Worm (Caenorhabditis elegans) whole organism, early embryonic: Measurements from ENCODE around the gene ugt-6.

ENCODE experiments used
- B0310.2 ChIP-seq: sonication (generic microtip); optimal IDR thresholded peaks from 2 replicates; lab custom pipeline; 2016; ENCODE audit warnings: mild to moderate bottlenecking, missing genetic modification characterization, missing compliant biosample characterization
- F13C5.2 ChIP-seq: sonication (generic microtip); optimal IDR thresholded peaks from 2 replicates; lab custom pipeline; 2017; ENCODE audit warnings: mild to moderate bottlenecking, missing genetic modification characterization, inconsistent platforms, missing compliant biosample characterization
- aly-1 ChIP-seq: sonication (generic microtip); optimal IDR thresholded peaks from 2 replicates; lab custom pipeline; 2016; ENCODE audit warnings: missing genetic modification characterization, missing compliant biosample characterization
- ama-1 ChIP-seq: fragments of 150-350 bp; optimal IDR thresholded peaks from 2 replicates; lab custom pipeline; 2014
- ceh-13 ChIP-seq: fragments of 200-800 bp; sonication (Bioruptor generic); optimal IDR thresholded peaks from 2 replicates; lab custom pipeline; 2018; ENCODE audit warnings: mild to moderate bottlenecking, missing genetic modification characterization, missing compliant biosample characterization
- ceh-36 ChIP-seq: sonication (generic microtip); optimal IDR thresholded peaks from 2 replicates; lab custom pipeline; 2016; ENCODE audit warnings: missing genetic modification characterization, inconsistent platforms, missing compliant biosample characterization
- flt-1 ChIP-seq: fragments of 200-800 bp; sonication (Bioruptor generic); IDR thresholded peaks from 2 replicates; pipeline ENCODE4 v1.3.6; 2022; ENCODE audit warnings: missing genetic modification characterization, missing compliant biosample characterization
- hmbx-1 ChIP-seq: sonication (generic microtip); optimal IDR thresholded peaks from 2 replicates; lab custom pipeline; 2016; ENCODE audit warnings: mild to moderate bottlenecking, missing genetic modification characterization, missing compliant biosample characterization
- hmg-4 ChIP-seq: fragments of 200-800 bp; sonication (Bioruptor generic); optimal IDR thresholded peaks from 2 replicates; lab custom pipeline; 2018; ENCODE audit warnings: mild to moderate bottlenecking, missing genetic modification characterization, missing compliant biosample characterization
- pes-1 ChIP-seq: fragments of 200-800 bp; sonication (Bioruptor generic); IDR thresholded peaks from 2 replicates; pipeline ENCODE4 v1.3.6; 2022; ENCODE audit warnings: missing genetic modification reagents, missing genetic modification characterization, missing compliant biosample characterization
- sea-1 ChIP-seq: fragments of 200-800 bp; sonication (Bioruptor generic); conservative IDR thresholded peaks from 2 replicates; pipeline ENCODE4 v1.3.6; 2022; ENCODE audit warnings: missing genetic modification characterization, missing compliant biosample characterization
- tbx-11 ChIP-seq: fragments of 200-800 bp; sonication (Bioruptor generic); IDR thresholded peaks from 2 replicates; pipeline ENCODE4 v1.3.6; 2022; ENCODE audit warnings: missing genetic modification characterization, missing compliant biosample characterization
- tbx-37 ChIP-seq: fragments of 200-800 bp; sonication (Bioruptor generic); conservative IDR thresholded peaks from 2 replicates; pipeline ENCODE4 v1.3.6; 2022; ENCODE audit warnings: missing genetic modification reagents, missing genetic modification characterization, missing compliant biosample characterization
- tra-4 ChIP-seq: sonication (generic microtip); optimal IDR thresholded peaks from 2 replicates; lab custom pipeline; 2017; ENCODE audit warnings: missing genetic modification characterization, missing compliant biosample characterization

ce11 chrV:12819792-12820453 lies 21.9 kb upstream of the ugt-6 start, which contains the start of the genes ZC443.4 and ugt-18:
- no peak for TF ChIP-seq ama-1 (lab: Kevin White, UChicago)
- no peak for TF ChIP-seq hmbx-1 (tag; lab: Kevin White, UChicago)
- TF ChIP-seq pes-1 (GFP tag; lab: Robert Waterston, UW), result no peak
- TF ChIP-seq tbx-37 (GFP tag; lab: Robert Waterston, UW), result no peak
- no peak for TF ChIP-seq sea-1 (GFP tag; lab: Robert Waterston, UW)
- TF ChIP-seq ceh-13 (GFP tag; lab: Kevin White, UChicago), result no peak
- no peak for TF ChIP-seq B0310.2 (tag; lab: Kevin White, UChicago)
- TF ChIP-seq tbx-11, result no peak
- TF ChIP-seq hmg-4, result no peak
- TF ChIP-seq flt-1 (GFP tag; lab: Robert Waterston, UW), result no peak
- TF ChIP-seq ceh-36 (tag; lab: Kevin White, UChicago), result no peak
- TF ChIP-seq tra-4 (tag; lab: Kevin White, UChicago), result no peak
- no peak for TF ChIP-seq aly-1 (tag; lab: Kevin White, UChicago)
- TF ChIP-seq F13C5.2 (tag; lab: Kevin White, UChicago), result no peak
